Worm (Caenorhabditis elegans): ENCODE results near the gene rif-1.2.

Gene rif-1.2

DNA sequence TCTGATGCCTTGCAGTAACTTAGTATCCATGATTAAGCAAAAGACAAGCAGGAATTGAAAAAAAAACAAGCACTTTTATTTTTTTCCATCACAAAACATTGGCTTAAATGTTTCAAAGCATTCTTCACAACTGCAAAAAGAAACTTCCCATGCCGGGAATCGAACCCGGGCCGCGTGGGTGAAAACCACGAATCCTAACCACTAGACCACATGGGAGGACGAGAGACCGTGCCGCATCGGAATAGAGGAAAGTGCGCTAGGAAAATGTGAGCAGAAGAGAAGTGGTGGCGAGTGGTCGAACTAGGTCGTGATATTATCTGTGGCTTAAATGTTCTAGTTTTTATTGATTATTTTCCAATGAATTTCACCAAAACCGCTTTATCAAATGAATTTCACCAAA lies 3.7 kb downstream of the rif-1.2 start (continued):
- TF ChIP-seq C04F5.9 (tag; optimal IDR thresholded peaks at IDR 0.05) (no peak), nhr-12 (tag; optimal IDR thresholded peaks at IDR 0.05) (no peak), nhr-47 (tag; optimal IDR thresholded peaks at IDR 0.05) (no peak), nhr-77 (tag; optimal IDR thresholded peaks at IDR 0.05) (peak; percentile 16), fos-1 (tag; optimal IDR thresholded peaks at IDR 0.05) (no peak), F16B12.6 (tag; optimal IDR thresholded peaks at IDR 0.05) (no peak), fkh-10 (GFP tag; optimal IDR thresholded peaks at IDR 0.05) (no peak), nhr-85 (tag) (peak; percentile 43), unc-130 (tag; optimal IDR thresholded peaks at IDR 0.05) (peak; percentile 29), pqm-1 (tag; optimal IDR thresholded peaks at IDR 0.05) (no peak), unc-62 (GFP tag; optimal IDR thresholded peaks at IDR 0.05) (no peak), lin-14 (GFP tag; optimal IDR thresholded peaks at IDR 0.05) (peak; percentile 42), fkh-4 (tag; optimal IDR thresholded peaks at IDR 0.05; ENCODE audit: borderline replicate concordance) (no peak), hlh-17 (GFP tag; optimal IDR thresholded peaks at IDR 0.05; ENCODE audit: borderline replicate concordance) (no peak), nhr-90 (tag; optimal IDR thresholded peaks at IDR 0.05; ENCODE audit: poor library complexity) (peak; percentile 17), swsn-7 (tag; optimal IDR thresholded peaks at IDR 0.05) (peak; percentile 24), lin-15B (tag; optimal IDR thresholded peaks at IDR 0.05) (no peak), mef-2 (tag; optimal IDR thresholded peaks at IDR 0.05) (no peak)

DNA sequence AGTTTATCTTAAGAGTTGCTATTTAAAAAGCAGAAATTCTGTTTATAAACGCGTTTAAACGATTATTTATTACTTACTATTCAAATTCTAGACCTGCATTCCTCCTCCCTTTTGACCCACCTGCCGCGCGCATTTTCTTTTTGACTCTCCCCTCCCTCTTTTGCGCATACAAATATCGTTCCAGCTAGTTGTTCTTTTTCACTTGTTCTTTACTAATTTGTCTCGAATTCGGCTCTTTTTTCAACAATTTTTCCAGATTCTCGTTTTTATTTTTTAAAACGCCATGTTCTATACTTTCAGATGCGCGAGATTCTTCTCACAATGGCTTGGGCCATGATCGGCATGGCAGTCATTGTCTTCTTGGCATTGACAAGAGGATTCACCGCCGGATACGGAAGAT lies 5.8 kb downstream of the rif-1.2 start, which contains the start of gene F19H6.4:
F19H6.4 (plus strand) TSS at position 301 of the 400 bp plus-strand sequence.
- TF ChIP-seq efl-1 (optimal IDR thresholded peaks at IDR 0.05) (no peak), efl-1 (GFP tag; optimal IDR thresholded peaks at IDR 0.05 in 1 of 2) (no peak), isw-1 (GFP tag; IDR thresholded peaks at IDR 0.05) (no peak), lir-3 (tag; optimal IDR thresholded peaks at IDR 0.05; ENCODE audit: poor library complexity) (no peak), Y116A8C.19 (tag; optimal IDR thresholded peaks at IDR 0.05; ENCODE audit: borderline replicate concordance) (no peak), nhr-90 (tag; optimal IDR thresholded peaks at IDR 0.05; ENCODE audit: poor library complexity) (no peak), grh-1 (GFP tag; IDR thresholded peaks at IDR 0.05) (no peak), nhr-237 (tag; optimal IDR thresholded peaks at IDR 0.05) (no peak), ces-1 (GFP tag; optimal IDR thresholded peaks at IDR 0.05) (no peak), ceh-90 (tag; optimal IDR thresholded peaks at IDR 0.05) (no peak), nhr-19 (GFP tag; conservative IDR thresholded peaks at IDR 0.05) (no peak), hpl-2 (GFP tag; optimal IDR thresholded peaks at IDR 0.05) (no peak), lin-39 (tag; optimal IDR thresholded peaks at IDR 0.05) (no peak)

ce11 chrX:12364804-12365203 lies 6.4 kb downstream of the rif-1.2 start, which contains the start of gene F19H6.5:
F19H6.5 (minus strand) TSS chrX:12364904.
- no peak for TF ChIP-seq lin-39 (tag; optimal IDR thresholded peaks at IDR 0.05)
- no peak for TF ChIP-seq unc-98 (GFP tag; IDR thresholded peaks at IDR 0.05)
- no peak for TF ChIP-seq egl-13 (tag; optimal IDR thresholded peaks at IDR 0.05)
- no peak for TF ChIP-seq snu-23 (GFP tag; optimal IDR thresholded peaks at IDR 0.05)
- TF ChIP-seq xbp-1 (tag; optimal IDR thresholded peaks at IDR 0.05) = no peak
- no peak for TF ChIP-seq nhr-47 (tag; optimal IDR thresholded peaks at IDR 0.05)

ce11 chrX:12362951-12363486 lies 8.2 kb downstream of the rif-1.2 start:
- TF ChIP-seq mab-9 (GFP tag; IDR thresholded peaks at IDR 0.05) (peak; percentile 92), C16A3.4 (tag; optimal IDR thresholded peaks at IDR 0.05) (peak; percentile 99), xbp-1 (tag; optimal IDR thresholded peaks at IDR 0.05) (peak; percentile 91), dpl-1 (GFP tag; optimal IDR thresholded peaks at IDR 0.05) (peak; percentile 55 to 67 (median 65)), unc-130 (tag; optimal IDR thresholded peaks at IDR 0.05) (no peak), Y116A8C.19 (tag; optimal IDR thresholded peaks at IDR 0.05; ENCODE audit: borderline replicate concordance) (no peak), jun-1 (tag; optimal IDR thresholded peaks at IDR 0.05) (peak; percentile 99), skn-1 (tag; optimal IDR thresholded peaks at IDR 0.05) (peak; percentile 98), nhr-20 (tag; optimal IDR thresholded peaks at IDR 0.05) (peak; percentile 98), alr-1 (tag; optimal IDR thresholded peaks at IDR 0.05; ENCODE audit: borderline replicate concordance) (no peak), pag-3 (tag; optimal IDR thresholded peaks at IDR 0.05; ENCODE audit: borderline replicate concordance, insufficient read depth) (peak; percentile 76), lir-3 (tag; optimal IDR thresholded peaks at IDR 0.05; ENCODE audit: poor library complexity) (peak; percentile 94), sox-4 (tag; optimal IDR thresholded peaks at IDR 0.05) (peak; percentile 99), ztf-11 (tag; optimal IDR thresholded peaks at IDR 0.05) (peak; percentile 49 to 89), blmp-1 (tag; optimal IDR thresholded peaks at IDR 0.05) (peak; percentile 54), pqm-1 (tag; optimal IDR thresholded peaks at IDR 0.05) (peak; percentile 89), isw-1 (GFP tag; IDR thresholded peaks at IDR 0.05) (peak; percentile 82), elt-2 (tag; optimal IDR thresholded peaks at IDR 0.05) (peak; percentile 91), ceh-88 (GFP tag; IDR thresholded peaks at IDR 0.05) (peak; percentile 94)
